Worm (Caenorhabditis elegans) whole organism, dauer: ENCODE data around the gene lin-15B.

Experiments used
- unc-62 ChIP-seq: sonication (generic microtip); optimal IDR thresholded peaks from 2 replicates; lab custom pipeline; 2017; ENCODE audit warnings: missing biosample characterization, missing genetic modification reagents, missing genetic modification characterization

lin-15B gene

ce11 chrX:15730342-15730741 lies 4.4 kb downstream of the lin-15B start:
- TF ChIP-seq unc-62 (GFP tag; lab: Kevin White, UChicago) = no peak

- no peak for TF ChIP-seq unc-62 (GFP tag; lab: Kevin White, UChicago)
Measured at ce11 chrX:15731668-15732067, 5.7 kb downstream of the lin-15B start, which contains the start of gene lin-15A. Gene lin-15A (plus strand): TSS chrX:15731968.

- no peak for TF ChIP-seq unc-62 (GFP tag; lab: Kevin White, UChicago)
Measured at ce11 chrX:15736419-15736818, 10.5 kb downstream of the lin-15B start.

ce11 chrX:15740526-15740925 lies 14.6 kb downstream of the lin-15B start, which contains the start of gene srg-64:
Gene srg-64 (minus strand): TSS chrX:15740626.
- TF ChIP-seq unc-62 (GFP tag; lab: Kevin White, UChicago) = no peak

ce11 chrX:15741852-15742251 lies 15.9 kb downstream of the lin-15B start:
- TF ChIP-seq unc-62 (GFP tag; lab: Kevin White, UChicago) = no peak

ce11 chrX:15742310-15742709 lies 16.4 kb downstream of the lin-15B start, which contains the start of gene nhr-255:
Gene nhr-255 (plus strand): TSS chrX:15742610.
- TF ChIP-seq unc-62 (GFP tag; lab: Kevin White, UChicago) = no peak

ce11 chrX:15746705-15747104 lies 20.8 kb downstream of the lin-15B start, which contains the start of gene srxa-9:
Gene srxa-9 (plus strand): TSS chrX:15747005.
- no peak for TF ChIP-seq unc-62 (GFP tag; lab: Kevin White, UChicago)

- no peak for TF ChIP-seq unc-62 (GFP tag; lab: Kevin White, UChicago)
Measured at ce11 chrX:15747814-15748213, 21.9 kb downstream of the lin-15B start.

- no peak for TF ChIP-seq unc-62 (GFP tag; lab: Kevin White, UChicago)
Measured at ce11 chrX:15751245-15751644, 25.3 kb downstream of the lin-15B start.

- TF ChIP-seq unc-62 (GFP tag; lab: Kevin White, UChicago) = no peak
Measured at ce11 chrX:15757169-15757568, 31.2 kb downstream of the lin-15B start, which contains the start of gene wrt-4. Gene wrt-4 (minus strand): TSS chrX:15757269.

ce11 chrX:15759222-15759621 lies 33.3 kb downstream of the lin-15B start:
- TF ChIP-seq unc-62 (GFP tag; lab: Kevin White, UChicago) = no peak

- TF ChIP-seq unc-62 (GFP tag; lab: Kevin White, UChicago) = no peak
Measured at ce11 chrX:15766147-15766546, 40.2 kb downstream of the lin-15B start, which contains the start of gene bus-17. Gene bus-17 (minus strand): TSS chrX:15766354.

- no peak for TF ChIP-seq unc-62 (GFP tag; lab: Kevin White, UChicago)
Measured at ce11 chrX:15766861-15767260, 40.9 kb downstream of the lin-15B start.

ce11 chrX:15768532-15768931 lies 42.6 kb downstream of the lin-15B start:
- no peak for TF ChIP-seq unc-62 (GFP tag; lab: Kevin White, UChicago)

ce11 chrX:15769895-15770559 lies 44.1 kb downstream of the lin-15B start:
- no peak for TF ChIP-seq unc-62 (GFP tag; lab: Kevin White, UChicago)

ce11 chrX:15770787-15771186 lies 44.9 kb downstream of the lin-15B start:
- no peak for TF ChIP-seq unc-62 (GFP tag; lab: Kevin White, UChicago)

ce11 chrX:15771411-15771810 lies 45.5 kb downstream of the lin-15B start, which contains the start of gene Y7A5A.1:
Gene Y7A5A.1 (minus strand): TSS chrX:15771493.
- TF ChIP-seq unc-62 (GFP tag; lab: Kevin White, UChicago) = no peak
